Worm (Caenorhabditis elegans) whole organism, L4/young adult: ENCODE data around the gene acp-2.

Source experiments
- W03F9.2 ChIP-seq: fragments of 150-350 bp; optimal IDR thresholded peaks from 2 replicates; lab custom pipeline; 2014; ENCODE audit warnings: missing biosample characterization, missing genetic modification characterization
- dao-5 ChIP-seq: sonication (generic microtip); optimal IDR thresholded peaks from 2 replicates; lab custom pipeline; 2016; ENCODE audit warnings: missing genotype, missing genetic modification characterization, moderate library complexity, missing compliant biosample characterization

ce11 chrII:8386897-8387296 is 45.0 kb downstream of the acp-2 start:
- no peak for TF ChIP-seq W03F9.2 (tag; lab: Kevin White, UChicago)
- TF ChIP-seq dao-5 (tag; lab: Kevin White, UChicago), result no peak
